Worm (Caenorhabditis elegans) whole organism, midembryonic: ENCODE data around the gene nep-10.

ENCODE experiments used
- cog-1 ChIP-seq: sonication (generic microtip); optimal IDR thresholded peaks from 2 replicates; lab custom pipeline; 2016; ENCODE audit warnings: missing genetic modification characterization, missing compliant biosample characterization
- flt-1 ChIP-seq: fragments of 200-800 bp; sonication (Bioruptor generic); IDR thresholded peaks from 2 replicates; pipeline ENCODE4 v1.3.6; 2022; ENCODE audit warnings: missing genetic modification characterization, missing compliant biosample characterization
- klf-2 ChIP-seq: fragments of 200-800 bp; sonication (Bioruptor generic); conservative IDR thresholded peaks from 2 replicates; pipeline ENCODE4 v1.3.6; 2022; ENCODE audit warnings: missing genetic modification reagents, missing genetic modification characterization, missing compliant biosample characterization
- med-1 ChIP-seq: sonication (generic microtip); optimal IDR thresholded peaks from 2 replicates; lab custom pipeline; 2017; ENCODE audit warnings: missing genetic modification characterization, mild to moderate bottlenecking, missing compliant biosample characterization, antibody characterized with exemption, missing genetic modification reagents; ENCODE audit not compliant: insufficient read depth
- ref-1 ChIP-seq: fragments of 200-800 bp; sonication (Bioruptor generic); conservative IDR thresholded peaks from 2 replicates; pipeline ENCODE4 v1.3.6; 2022; ENCODE audit warnings: missing genetic modification reagents, missing genetic modification characterization, missing compliant biosample characterization
- tab-1 ChIP-seq: fragments of 200-800 bp; sonication (Bioruptor generic); IDR thresholded peaks from 2 replicates; pipeline ENCODE4 v1.3.6; 2022; ENCODE audit warnings: missing genetic modification characterization, missing compliant biosample characterization
- ztf-23 ChIP-seq: fragments of 200-800 bp; sonication (Bioruptor generic); IDR thresholded peaks from 2 replicates; pipeline ENCODE4 v1.3.6; 2022; ENCODE audit warnings: missing genetic modification reagents, missing genetic modification characterization, missing compliant biosample characterization
- ztf-29 ChIP-seq: fragments of 200-800 bp; sonication (Bioruptor generic); IDR thresholded peaks from 2 replicates; pipeline ENCODE4 v1.3.6; 2022; ENCODE audit warnings: missing genetic modification reagents, missing genetic modification characterization, missing compliant biosample characterization

DNA sequence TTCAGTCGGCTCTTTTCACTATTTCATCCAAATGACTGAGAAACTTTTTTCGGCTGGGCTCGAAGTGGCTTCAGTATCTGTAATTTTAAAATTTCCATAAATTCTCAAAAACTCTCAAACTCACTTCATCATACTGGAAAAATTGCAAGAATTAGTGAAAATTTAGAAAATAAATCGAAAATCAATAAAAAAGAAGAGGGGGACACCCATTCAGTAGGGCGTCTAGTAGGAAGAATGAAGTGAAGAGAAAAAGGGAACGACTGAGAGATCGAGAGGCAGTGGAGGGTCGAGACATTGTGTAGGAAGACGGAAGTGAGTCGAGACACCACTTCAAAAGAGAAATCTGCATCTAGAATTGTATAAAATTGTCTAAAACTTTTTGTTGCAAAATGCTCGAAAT lies 28.9 kb downstream of the nep-10 start:
- TF ChIP-seq med-1 (GFP tag; lab: Kevin White, UChicago) = no peak
- no peak for TF ChIP-seq klf-2 (GFP tag; lab: Robert Waterston, UW)
- no peak for TF ChIP-seq ztf-23 (GFP tag; lab: Robert Waterston, UW)
- TF ChIP-seq tab-1 (GFP tag; lab: Robert Waterston, UW) = no peak
- TF ChIP-seq flt-1 (GFP tag; lab: Robert Waterston, UW) = no peak
- no peak for TF ChIP-seq ztf-29 (GFP tag; lab: Robert Waterston, UW)
- TF ChIP-seq cog-1 (tag; lab: Kevin White, UChicago) = no peak
- no peak for TF ChIP-seq ref-1 (GFP tag; lab: Robert Waterston, UW)
